Worm (Caenorhabditis elegans) whole organism, L1 larva: Measurements from ENCODE around the gene E04D5.5.

Source experiments
- C34B4.2 ChIP-seq: sonication (generic microtip); optimal IDR thresholded peaks from 2 replicates; lab custom pipeline; 2017; ENCODE audit warnings: mild to moderate bottlenecking, missing genetic modification characterization, missing compliant biosample characterization
- Y116A8C.19 ChIP-seq: sonication (generic microtip); optimal IDR thresholded peaks from 2 replicates; lab custom pipeline; 2016; ENCODE audit warnings: missing compliant biosample characterization, missing genetic modification characterization, borderline replicate concordance
- aha-1 ChIP-seq: fragments of 150-350 bp; optimal IDR thresholded peaks from 2 replicates; lab custom pipeline; 2014; ENCODE audit warnings: missing biosample characterization, missing genetic modification characterization
- aly-2 ChIP-seq: fragments of 150-350 bp; optimal IDR thresholded peaks from 2 replicates; lab custom pipeline; 2014; ENCODE audit warnings: missing biosample characterization, missing genetic modification characterization
- ama-1 ChIP-seq: fragments of 150-350 bp; optimal IDR thresholded peaks from 2 replicates; lab custom pipeline; 2014
- blmp-1 ChIP-seq: fragments of 150-350 bp; optimal IDR thresholded peaks from 2 replicates; lab custom pipeline; 2014; ENCODE audit warnings: missing biosample characterization, missing genetic modification characterization
- ceh-63 ChIP-seq: fragments of 200-800 bp; sonication (Bioruptor generic); optimal IDR thresholded peaks from 2 replicates; lab custom pipeline; 2018; ENCODE audit warnings: mild to moderate bottlenecking, missing genetic modification characterization, missing compliant biosample characterization
- ceh-8 ChIP-seq: fragments of 200-800 bp; sonication (Bioruptor generic); optimal IDR thresholded peaks from 2 replicates; lab custom pipeline; 2018; ENCODE audit warnings: mild to moderate bottlenecking, missing genetic modification characterization, moderate library complexity, missing compliant biosample characterization
- dpl-1 ChIP-seq, 3 experiments: fragments of 150-350 bp in 2 of 3; sonication (generic microtip) in 1 of 3; optimal IDR thresholded peaks; 2 replicates each; lab custom pipeline; 2014 to 2017; ENCODE audit warnings: missing biosample characterization in 3 of 3, missing genetic modification characterization in 3 of 3, missing genetic modification reagents in 3 of 3
- dsc-1 ChIP-seq: sonication (generic microtip); optimal IDR thresholded peaks from 2 replicates; lab custom pipeline; 2016; ENCODE audit warnings: mild to moderate bottlenecking, missing genetic modification characterization, missing compliant biosample characterization
- efl-1 ChIP-seq, 4 experiments: fragments of 150-350 bp; optimal IDR thresholded peaks in 3 of 4; peaks in 1 of 4; 1 replicate in 1 of 4; 2 replicates in 3 of 4; lab custom pipeline; 2014; ENCODE audit warnings: missing biosample characterization in 2 of 4, missing genetic modification characterization in 2 of 4, missing genetic modification reagents in 2 of 4
- elt-2 ChIP-seq: sonication (generic microtip); optimal IDR thresholded peaks from 2 replicates; lab custom pipeline; 2016; ENCODE audit warnings: missing genetic modification characterization, mild to moderate bottlenecking, inconsistent platforms, missing compliant biosample characterization, missing genetic modification reagents
- ets-5 ChIP-seq: fragments of 200-800 bp; sonication (Bioruptor generic); IDR thresholded peaks from 2 replicates; pipeline ENCODE4 v1.3.6; 2022; ENCODE audit warnings: missing genetic modification characterization, missing compliant biosample characterization
- fkh-10 ChIP-seq: sonication (generic microtip); optimal IDR thresholded peaks from 2 replicates; lab custom pipeline; 2017; ENCODE audit warnings: missing biosample characterization, missing genetic modification reagents, missing genetic modification characterization
- fkh-8 ChIP-seq: sonication (generic microtip); optimal IDR thresholded peaks from 2 replicates; lab custom pipeline; 2016; ENCODE audit warnings: mild to moderate bottlenecking, missing genetic modification characterization, missing compliant biosample characterization
- grh-1 ChIP-seq: fragments of 200-800 bp; sonication (Bioruptor generic); IDR thresholded peaks from 2 replicates; pipeline ENCODE4 v1.3.6; 2022; ENCODE audit warnings: missing genetic modification reagents, missing genetic modification characterization, missing compliant biosample characterization
- hlh-17 ChIP-seq: fragments of 200-800 bp; sonication (Bioruptor generic); optimal IDR thresholded peaks from 2 replicates; lab custom pipeline; 2018; ENCODE audit warnings: missing genetic modification characterization, mild to moderate bottlenecking, missing compliant biosample characterization, moderate library complexity, borderline replicate concordance
- hlh-4 ChIP-seq: sonication (generic microtip); optimal IDR thresholded peaks from 2 replicates; lab custom pipeline; 2016; ENCODE audit warnings: mild to moderate bottlenecking, missing genetic modification characterization, missing compliant biosample characterization
- hpl-2 ChIP-seq: fragments of 150-350 bp; optimal IDR thresholded peaks from 2 replicates; lab custom pipeline; 2014; ENCODE audit warnings: missing biosample characterization, missing genetic modification reagents, missing genetic modification characterization
- irx-1 ChIP-seq: sonication (generic microtip); optimal IDR thresholded peaks from 2 replicates; lab custom pipeline; 2016; ENCODE audit warnings: missing genetic modification characterization, missing compliant biosample characterization
- isw-1 ChIP-seq: fragments of 200-800 bp; sonication (Bioruptor generic); IDR thresholded peaks from 2 replicates; pipeline ENCODE4 v1.3.6; 2022; ENCODE audit warnings: missing genetic modification characterization, missing compliant biosample characterization
- lin-14 ChIP-seq: fragments of 200-800 bp; sonication (Bioruptor generic); optimal IDR thresholded peaks from 2 replicates; lab custom pipeline; 2018; ENCODE audit warnings: mild to moderate bottlenecking, missing genetic modification characterization, moderate library complexity, missing compliant biosample characterization
- lin-35 ChIP-seq, 2 experiments: fragments of 150-350 bp; optimal IDR thresholded peaks; 2 replicates each; lab custom pipeline; 2014; ENCODE audit warnings: missing biosample characterization in 2 of 2, missing genetic modification characterization in 2 of 2, missing genetic modification reagents in 2 of 2
- lsy-2 ChIP-seq, 2 experiments: fragments of 150-350 bp; optimal IDR thresholded peaks; 2 replicates each; lab custom pipeline; 2014; ENCODE audit warnings: missing biosample characterization in 2 of 2, missing genetic modification characterization in 2 of 2
- mep-1 ChIP-seq: fragments of 150-350 bp; optimal IDR thresholded peaks from 2 replicates; lab custom pipeline; 2014; ENCODE audit warnings: missing biosample characterization, missing genetic modification characterization
- nhr-19 ChIP-seq: fragments of 200-800 bp; sonication (Bioruptor generic); conservative IDR thresholded peaks from 2 replicates; pipeline ENCODE4 v1.3.6; 2022; ENCODE audit warnings: missing genetic modification characterization, missing compliant biosample characterization
- nhr-71 ChIP-seq: sonication (generic microtip); optimal IDR thresholded peaks from 2 replicates; lab custom pipeline; 2016; ENCODE audit warnings: mild to moderate bottlenecking, missing genetic modification characterization, moderate library complexity, missing compliant biosample characterization
- nhr-77 ChIP-seq: fragments of 150-350 bp; optimal IDR thresholded peaks from 2 replicates; lab custom pipeline; 2014; ENCODE audit warnings: missing biosample characterization, missing genetic modification characterization
- nhr-84 ChIP-seq: sonication (generic microtip); optimal IDR thresholded peaks from 2 replicates; lab custom pipeline; 2017; ENCODE audit warnings: missing biosample characterization, missing genetic modification characterization
- pax-3 ChIP-seq: fragments of 200-800 bp; sonication (Bioruptor generic); optimal IDR thresholded peaks from 2 replicates; lab custom pipeline; 2018; ENCODE audit warnings: mild to moderate bottlenecking, missing genetic modification characterization, moderate library complexity, missing compliant biosample characterization
- pqm-1 ChIP-seq: sonication (generic microtip); optimal IDR thresholded peaks from 3 replicates; lab custom pipeline; 2017; ENCODE audit warnings: missing biosample characterization, missing genetic modification characterization
- rnt-1 ChIP-seq: sonication (generic microtip); optimal IDR thresholded peaks from 2 replicates; lab custom pipeline; 2016; ENCODE audit warnings: mild to moderate bottlenecking, missing genetic modification characterization, moderate library complexity, missing compliant biosample characterization
- skn-1 ChIP-seq: fragments of 150-350 bp; optimal IDR thresholded peaks from 2 replicates; lab custom pipeline; 2014; ENCODE audit warnings: missing biosample characterization, missing genetic modification characterization
- snpc-4 ChIP-seq: fragments of 150-350 bp; optimal IDR thresholded peaks from 2 replicates; lab custom pipeline; 2014; ENCODE audit warnings: missing biosample characterization, missing genetic modification characterization
- snu-23 ChIP-seq: sonication (generic microtip); optimal IDR thresholded peaks from 2 replicates; lab custom pipeline; 2016; ENCODE audit warnings: missing genetic modification characterization, missing compliant biosample characterization
- swsn-7 ChIP-seq: sonication (generic microtip); optimal IDR thresholded peaks from 2 replicates; lab custom pipeline; 2016; ENCODE audit warnings: missing genetic modification characterization, missing compliant biosample characterization
- unc-62 ChIP-seq: fragments of 150-350 bp; optimal IDR thresholded peaks from 2 replicates; lab custom pipeline; 2014; ENCODE audit warnings: missing biosample characterization, missing genetic modification reagents, missing genetic modification characterization
- unc-98 ChIP-seq: fragments of 200-800 bp; sonication (Bioruptor generic); IDR thresholded peaks from 2 replicates; pipeline ENCODE4 v1.3.6; 2022; ENCODE audit warnings: missing genetic modification characterization, missing compliant biosample characterization
- xbp-1 ChIP-seq: sonication (generic microtip); optimal IDR thresholded peaks from 2 replicates; lab custom pipeline; 2016; ENCODE audit warnings: missing genetic modification characterization, missing compliant biosample characterization
- zip-4 ChIP-seq: fragments of 200-800 bp; sonication (Bioruptor generic); optimal IDR thresholded peaks from 2 replicates; lab custom pipeline; 2018; ENCODE audit warnings: mild to moderate bottlenecking, missing genetic modification characterization, moderate library complexity, missing compliant biosample characterization
- ztf-4 ChIP-seq: fragments of 150-350 bp; optimal IDR thresholded peaks from 2 replicates; lab custom pipeline; 2014; ENCODE audit warnings: missing biosample characterization, missing genetic modification characterization

E04D5.5 gene

DNA sequence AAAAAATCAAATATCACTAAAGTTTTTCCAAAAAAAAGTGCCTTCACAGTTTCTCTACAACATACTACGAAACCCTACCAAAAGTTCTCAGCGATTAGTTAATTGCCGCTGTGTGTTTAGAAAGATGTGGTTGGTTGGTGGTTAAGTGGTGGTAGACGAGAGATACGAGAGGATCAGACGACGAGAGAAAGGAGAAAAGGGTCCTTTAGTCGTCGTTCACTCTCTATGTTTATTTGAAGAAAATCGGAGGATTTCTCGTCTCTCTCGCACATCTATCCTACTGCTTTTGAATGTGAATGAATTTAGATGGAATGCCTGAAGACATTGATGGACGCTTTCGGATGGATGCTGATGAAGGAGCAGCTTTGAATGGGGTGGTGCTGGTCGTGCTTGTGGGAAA is 40.3 kb upstream of the E04D5.5 start:
- TF ChIP-seq efl-1 (optimal IDR thresholded peaks at IDR 0.05; lab: Kevin White, UChicago): peak; percentile 11 to 14
- peak in 1 of 2 experiments; percentile 88 for TF ChIP-seq efl-1 (GFP tag; optimal IDR thresholded peaks at IDR 0.05 in 1 of 2; lab: Kevin White, UChicago)
- peak; percentile 11 for TF ChIP-seq dsc-1 (tag; lab: Kevin White, UChicago)
- no peak for TF ChIP-seq nhr-84 (tag; lab: Kevin White, UChicago)
- no peak for TF ChIP-seq C34B4.2 (tag; lab: Kevin White, UChicago)
- no peak for TF ChIP-seq lsy-2 (tag; optimal IDR thresholded peaks at IDR 0.05; lab: Kevin White, UChicago)
- no peak for TF ChIP-seq unc-62 (GFP tag; lab: Kevin White, UChicago)
- no peak for TF ChIP-seq ceh-8 (GFP tag; lab: Kevin White, UChicago)
- TF ChIP-seq aly-2 (tag; lab: Kevin White, UChicago): no peak
- TF ChIP-seq swsn-7 (tag; lab: Kevin White, UChicago): no peak
- TF ChIP-seq hpl-2 (GFP tag; lab: Kevin White, UChicago): no peak
- TF ChIP-seq grh-1 (GFP tag; lab: Robert Waterston, UW): no peak
- TF ChIP-seq nhr-19 (GFP tag; lab: Robert Waterston, UW): no peak
- TF ChIP-seq dpl-1 (GFP tag; optimal IDR thresholded peaks at IDR 0.05; lab: Kevin White, UChicago): peak in 1 of 3 experiments; percentile 10
- TF ChIP-seq zip-4 (GFP tag; lab: Kevin White, UChicago): no peak
- no peak for TF ChIP-seq hlh-17
- TF ChIP-seq unc-98: no peak
- no peak for TF ChIP-seq ztf-4 (tag; lab: Kevin White, UChicago)
- no peak for TF ChIP-seq xbp-1 (tag; lab: Kevin White, UChicago)
- peak in 1 of 2 experiments; percentile 14 for TF ChIP-seq lin-35 (GFP tag; optimal IDR thresholded peaks at IDR 0.05; lab: Kevin White, UChicago)
- peak; percentile 52 for TF ChIP-seq blmp-1 (tag; lab: Kevin White, UChicago)
- TF ChIP-seq aha-1 (tag; lab: Kevin White, UChicago): no peak
- no peak for TF ChIP-seq fkh-10
- TF ChIP-seq snpc-4 (tag; lab: Kevin White, UChicago): no peak
- TF ChIP-seq snu-23 (GFP tag; lab: Kevin White, UChicago): no peak
- no peak for TF ChIP-seq ama-1 (lab: Kevin White, UChicago)
- no peak for TF ChIP-seq ets-5
- no peak for TF ChIP-seq hlh-4 (tag; lab: Kevin White, UChicago)
- peak; percentile 9 for TF ChIP-seq nhr-71 (tag; lab: Kevin White, UChicago)
- TF ChIP-seq irx-1 (tag; lab: Kevin White, UChicago): no peak
- peak; percentile 34 for TF ChIP-seq rnt-1 (tag; lab: Kevin White, UChicago)
- TF ChIP-seq isw-1 (GFP tag; lab: Robert Waterston, UW): no peak
- no peak for TF ChIP-seq skn-1
- no peak for TF ChIP-seq ceh-63 (GFP tag; lab: Kevin White, UChicago)
- no peak for TF ChIP-seq fkh-8 (tag; lab: Kevin White, UChicago)
- no peak for TF ChIP-seq nhr-77 (tag; lab: Kevin White, UChicago)
- TF ChIP-seq lin-14 (GFP tag; lab: Kevin White, UChicago): peak; percentile 70
- TF ChIP-seq mep-1 (tag; lab: Kevin White, UChicago): peak; percentile 40
- TF ChIP-seq pax-3 (tag; lab: Kevin White, UChicago): no peak
- no peak for TF ChIP-seq Y116A8C.19 (tag; lab: Kevin White, UChicago)

ce11 chrII:10373016-10373415 is 38.1 kb upstream of the E04D5.5 start:
- TF ChIP-seq Y116A8C.19 (tag; lab: Kevin White, UChicago) (no peak), pqm-1 (no peak), elt-2 (tag; lab: Kevin White, UChicago) (peak; percentile 8), ztf-4 (tag; lab: Kevin White, UChicago) (no peak)
